Fruit fly (Drosophila melanogaster) whole organism, embryonic: ENCODE results near the gene CG4629.
A peak's percentile ranks its signal among the peaks of the same experiment; 100 is the strongest.

ENCODE experiments used
- BEAF-32 ChIP-seq: fragments of 200-800 bp; sonication (Bioruptor generic); optimal IDR thresholded peaks from 3 replicates; lab custom pipeline; 2017; ENCODE audit warnings: missing biosample characterization, missing genetic modification characterization, mild to moderate bottlenecking, moderate library complexity, missing genetic modification reagents
- Blimp-1 ChIP-seq: fragments of 200-800 bp; sonication (Bioruptor generic); optimal IDR thresholded peaks from 3 replicates; lab custom pipeline; 2018; ENCODE audit warnings: missing biosample characterization, missing genetic modification characterization, mild to moderate bottlenecking, moderate library complexity, missing genetic modification reagents
- C15 ChIP-seq: fragments of 200-800 bp; sonication (Bioruptor generic); IDR thresholded peaks from 3 replicates; pipeline ENCODE4 v1.3.6; 2022; ENCODE audit warnings: missing biosample characterization, missing genetic modification characterization
- CG13424 ChIP-seq: fragments of 200-800 bp; sonication (Bioruptor generic); optimal IDR thresholded peaks from 2 replicates; lab custom pipeline; 2019; ENCODE audit warnings: missing biosample characterization, mild to moderate bottlenecking, missing genetic modification characterization, moderate library complexity
- CG15073 ChIP-seq: fragments of 200-800 bp; sonication (Bioruptor generic); optimal IDR thresholded peaks from 2 replicates; lab custom pipeline; 2016; ENCODE audit warnings: missing biosample characterization, missing genetic modification characterization
- CG15601 ChIP-seq: fragments of 200-800 bp; sonication (Bioruptor generic); optimal IDR thresholded peaks from 3 replicates; lab custom pipeline; 2019; ENCODE audit warnings: missing biosample characterization, mild to moderate bottlenecking, missing genetic modification characterization, moderate library complexity
- CG16779 ChIP-seq: fragments of 200-800 bp; sonication (Bioruptor generic); IDR thresholded peaks from 2 replicates; pipeline ENCODE4 v1.3.6; 2022; ENCODE audit warnings: missing biosample characterization, missing genetic modification characterization
- CG17802 ChIP-seq: fragments of 200-800 bp; sonication (Bioruptor generic); optimal IDR thresholded peaks from 2 replicates; lab custom pipeline; 2018; ENCODE audit warnings: missing biosample characterization, mild to moderate bottlenecking, missing genetic modification characterization, moderate library complexity
- CG1792 ChIP-seq: fragments of 200-800 bp; sonication (Bioruptor generic); optimal IDR thresholded peaks from 2 replicates; lab custom pipeline; 2016; ENCODE audit warnings: missing biosample characterization, missing genetic modification characterization
- CG2199 ChIP-seq: fragments of 200-800 bp; sonication (Bioruptor generic); IDR thresholded peaks from 3 replicates; pipeline ENCODE4 v1.3.6; 2022; ENCODE audit warnings: missing biosample characterization, missing genetic modification characterization
- CG3407 ChIP-seq: fragments of 200-800 bp; sonication (Bioruptor generic); optimal IDR thresholded peaks from 2 replicates; lab custom pipeline; 2018; ENCODE audit warnings: missing biosample characterization, mild to moderate bottlenecking, missing genetic modification characterization
- CG8924 ChIP-seq: fragments of 200-800 bp; optimal IDR thresholded peaks from 3 replicates; lab custom pipeline; 2019; ENCODE audit warnings: missing biosample characterization, mild to moderate bottlenecking, missing genetic modification characterization, moderate library complexity
- CG9932 ChIP-seq: fragments of 200-800 bp; sonication (Bioruptor generic); IDR thresholded peaks from 2 replicates; pipeline ENCODE4 v1.3.6; 2022; ENCODE audit warnings: missing biosample characterization, missing genetic modification characterization
- Dek ChIP-seq: fragments of 200-800 bp; sonication (Bioruptor generic); optimal IDR thresholded peaks from 3 replicates; lab custom pipeline; 2019; ENCODE audit warnings: missing biosample characterization, mild to moderate bottlenecking, missing genetic modification characterization, moderate library complexity
- Dip3 ChIP-seq: fragments of 200-800 bp; sonication (Bioruptor generic); optimal IDR thresholded peaks from 3 replicates; lab custom pipeline; 2016; ENCODE audit warnings: missing biosample characterization, missing genetic modification characterization
- E2f1 ChIP-seq: fragments of 200-800 bp; sonication (Bioruptor generic); IDR thresholded peaks from 2 replicates; pipeline ENCODE4 v1.3.6; 2022; ENCODE audit warnings: missing biosample characterization, missing genetic modification characterization
- HHEX ChIP-seq: fragments of 200-800 bp; sonication (Bioruptor generic); optimal IDR thresholded peaks from 3 replicates; lab custom pipeline; 2017; ENCODE audit warnings: missing biosample characterization, mild to moderate bottlenecking, missing genetic modification characterization, missing genetic modification reagents
- HLH54F ChIP-seq: fragments of 200-800 bp; sonication (Bioruptor generic); optimal IDR thresholded peaks from 3 replicates; lab custom pipeline; 2016; ENCODE audit warnings: missing biosample characterization, missing genetic modification characterization
- HmgZ ChIP-seq: fragments of 200-800 bp; sonication (Bioruptor generic); optimal IDR thresholded peaks from 2 replicates; lab custom pipeline; 2018; ENCODE audit warnings: missing biosample characterization, mild to moderate bottlenecking, missing genetic modification characterization
- Hr3 ChIP-seq: fragments of 200-800 bp; sonication (Bioruptor generic); optimal IDR thresholded peaks from 3 replicates; lab custom pipeline; 2016; ENCODE audit warnings: missing biosample characterization, missing genetic modification characterization
- MBD-R2 ChIP-seq: fragments of 200-800 bp; sonication (Bioruptor generic); IDR thresholded peaks from 2 replicates; pipeline ENCODE4 v1.3.6; 2022; ENCODE audit warnings: missing biosample characterization, missing genetic modification characterization
- MTF-1 ChIP-seq: fragments of 200-800 bp; sonication (Bioruptor generic); optimal IDR thresholded peaks from 2 replicates; lab custom pipeline; 2018; ENCODE audit warnings: missing biosample characterization, mild to moderate bottlenecking, missing genetic modification characterization, borderline replicate concordance
- Mad ChIP-seq: fragments of 200-800 bp; sonication (Bioruptor generic); optimal IDR thresholded peaks from 2 replicates; lab custom pipeline; 2016; ENCODE audit warnings: missing biosample characterization, missing genetic modification characterization
- NK7.1 ChIP-seq: fragments of 200-800 bp; sonication (Bioruptor generic); optimal IDR thresholded peaks from 3 replicates; lab custom pipeline; 2016; ENCODE audit warnings: missing biosample characterization, missing genetic modification characterization
- Neu2 ChIP-seq: fragments of 200-800 bp; sonication (Bioruptor generic); optimal IDR thresholded peaks from 3 replicates; lab custom pipeline; 2016; ENCODE audit warnings: missing biosample characterization, missing genetic modification characterization, borderline replicate concordance
- Opbp ChIP-seq: fragments of 200-800 bp; sonication (Bioruptor generic); IDR thresholded peaks from 3 replicates; pipeline ENCODE4 v1.3.6; 2022; ENCODE audit warnings: missing biosample characterization, missing genetic modification characterization; ENCODE audit not compliant: partially characterized antibody
- Side ChIP-seq: fragments of 200-800 bp; sonication (Bioruptor generic); optimal IDR thresholded peaks from 2 replicates; lab custom pipeline; 2016; ENCODE audit warnings: missing biosample characterization, missing genetic modification characterization
- Sry-β ChIP-seq: fragments of 200-800 bp; sonication (Bioruptor generic); optimal IDR thresholded peaks from 2 replicates; lab custom pipeline; 2018; ENCODE audit warnings: missing biosample characterization, mild to moderate bottlenecking, missing genetic modification characterization, moderate library complexity
- TFAM ChIP-seq: fragments of 200-800 bp; sonication (Bioruptor generic); optimal IDR thresholded peaks from 2 replicates; lab custom pipeline; 2017; ENCODE audit warnings: missing biosample characterization, missing genetic modification characterization, inconsistent platforms
- amos ChIP-seq: fragments of 200-800 bp; sonication (Bioruptor generic); IDR thresholded peaks from 2 replicates; pipeline ENCODE4 v1.3.6; 2022; ENCODE audit warnings: missing biosample characterization, missing genetic modification characterization; ENCODE audit not compliant: partially characterized antibody
- ato ChIP-seq: fragments of 200-800 bp; sonication (Bioruptor generic); IDR thresholded peaks from 2 replicates; pipeline ENCODE4 v1.3.6; 2022; ENCODE audit warnings: missing biosample characterization, missing genetic modification characterization; ENCODE audit not compliant: partially characterized antibody
- ci ChIP-seq: fragments of 200-800 bp; sonication (Bioruptor generic); IDR thresholded peaks from 3 replicates; pipeline ENCODE4 v1.3.6; 2022; ENCODE audit warnings: missing biosample characterization, missing genetic modification characterization
- crol ChIP-seq: fragments of 200-800 bp; sonication (Bioruptor generic); IDR thresholded peaks from 2 replicates; pipeline ENCODE4 v1.3.6; 2022; ENCODE audit warnings: missing biosample characterization, missing genetic modification characterization
- dmrt11E ChIP-seq: fragments of 200-800 bp; sonication (Bioruptor generic); optimal IDR thresholded peaks from 3 replicates; lab custom pipeline; 2018; ENCODE audit warnings: missing biosample characterization, mild to moderate bottlenecking, missing genetic modification characterization, moderate library complexity
- ewg ChIP-seq: fragments of 200-800 bp; sonication (Bioruptor generic); optimal IDR thresholded peaks from 3 replicates; lab custom pipeline; 2017; ENCODE audit warnings: mild to moderate bottlenecking, missing biosample characterization, missing genetic modification reagents, missing genetic modification characterization
- fd96Cb ChIP-seq: fragments of 200-800 bp; sonication (Bioruptor generic); optimal IDR thresholded peaks from 2 replicates; lab custom pipeline; 2018; ENCODE audit warnings: missing biosample characterization, mild to moderate bottlenecking, missing genetic modification characterization, moderate library complexity
- gce ChIP-seq: fragments of 200-800 bp; sonication (Bioruptor generic); IDR thresholded peaks from 3 replicates; pipeline ENCODE4 v1.3.6; 2022; ENCODE audit warnings: missing biosample characterization, missing genetic modification characterization
- gcm ChIP-seq: fragments of 200-800 bp; sonication (Bioruptor generic); optimal IDR thresholded peaks from 2 replicates; lab custom pipeline; 2019; ENCODE audit warnings: missing biosample characterization, mild to moderate bottlenecking, missing genetic modification characterization, moderate library complexity
- grn ChIP-seq: fragments of 200-800 bp; sonication (Bioruptor generic); optimal IDR thresholded peaks from 3 replicates; lab custom pipeline; 2017; ENCODE audit warnings: missing biosample characterization, missing genetic modification characterization
- kah ChIP-seq: fragments of 200-800 bp; sonication (Bioruptor generic); optimal IDR thresholded peaks from 2 replicates; lab custom pipeline; 2018; ENCODE audit warnings: missing biosample characterization, mild to moderate bottlenecking, missing genetic modification characterization
- knrl ChIP-seq: fragments of 200-800 bp; sonication (Bioruptor generic); IDR thresholded peaks from 3 replicates; pipeline ENCODE4 v1.3.6; 2022; ENCODE audit warnings: missing biosample characterization, missing genetic modification characterization; ENCODE audit not compliant: partially characterized antibody
- nerfin-2 ChIP-seq: fragments of 200-800 bp; sonication (Bioruptor generic); IDR thresholded peaks from 2 replicates; pipeline ENCODE4 v1.3.6; 2022; ENCODE audit warnings: missing biosample characterization, missing genetic modification characterization; ENCODE audit not compliant: partially characterized antibody
- oc ChIP-seq: fragments of 200-800 bp; sonication (Bioruptor generic); optimal IDR thresholded peaks from 2 replicates; lab custom pipeline; 2018; ENCODE audit warnings: missing biosample characterization, mild to moderate bottlenecking, missing genetic modification characterization, moderate library complexity
- onecut ChIP-seq: fragments of 200-800 bp; sonication (Bioruptor generic); IDR thresholded peaks from 2 replicates; pipeline ENCODE4 v1.3.6; 2022; ENCODE audit warnings: missing biosample characterization, missing genetic modification characterization
- pan ChIP-seq, 4 experiments: fragments of >200 bp in 3 of 4; fragments of 200-800 bp in 1 of 4; sonication (Bioruptor generic) in 1 of 4; optimal IDR thresholded peaks in 3 of 4; IDR thresholded peaks in 1 of 4; 2 replicates each; pipeline versions ENCODE4 v1.3.6 to Lab custom; 2017 to 2022; ENCODE audit warnings: missing biosample characterization in 2 of 4, missing genetic modification characterization in 2 of 4, mixed read lengths in 1 of 4
- pb ChIP-seq: fragments of 200-800 bp; sonication (Bioruptor generic); optimal IDR thresholded peaks from 3 replicates; lab custom pipeline; 2016; ENCODE audit warnings: missing biosample characterization, missing genetic modification characterization
- sens ChIP-seq: fragments of 200-800 bp; sonication (Bioruptor generic); peaks from one replicate; lab custom pipeline; 2016; ENCODE audit warnings: missing biosample characterization, missing genetic modification characterization
- trh ChIP-seq: fragments of 200-800 bp; sonication (Bioruptor generic); optimal IDR thresholded peaks from 2 replicates; lab custom pipeline; 2016; ENCODE audit warnings: missing biosample characterization, missing genetic modification characterization
- usp ChIP-seq: fragments of >200 bp; optimal IDR thresholded peaks from 2 replicates; lab custom pipeline; 2017; ENCODE audit warnings: missing biosample characterization, missing genetic modification characterization
- zen ChIP-seq: fragments of 200-800 bp; sonication (Bioruptor generic); optimal IDR thresholded peaks from 3 replicates; lab custom pipeline; 2018; ENCODE audit warnings: missing biosample characterization, mild to moderate bottlenecking, missing genetic modification characterization, moderate library complexity

CG4629 gene

dm6 chr2L:1077053-1077452 lies 25.3 kb downstream of the CG4629 start (continued):
- no peak for TF ChIP-seq CG13424 (tag; lab: Kevin White, UChicago)
- no peak for TF ChIP-seq Blimp-1 (GFP tag; lab: Kevin White, UChicago)
- no peak for TF ChIP-seq Dek (tag; lab: Kevin White, UChicago)
- TF ChIP-seq Mad (GFP tag; lab: Kevin White, UChicago) = no peak
- TF ChIP-seq MTF-1 (GFP tag; lab: Kevin White, UChicago) = no peak
- peak; percentile 1 for TF ChIP-seq NK7.1 (GFP tag; lab: Kevin White, UChicago)
- no peak for TF ChIP-seq ewg (GFP tag; lab: Kevin White, UChicago)
- no peak for TF ChIP-seq HHEX (GFP tag; lab: Kevin White, UChicago)
- no peak for TF ChIP-seq TFAM
- TF ChIP-seq gcm (GFP tag; lab: Kevin White, UChicago) = no peak
- TF ChIP-seq Hr3 (GFP tag; lab: Kevin White, UChicago) = no peak
- TF ChIP-seq trh (GFP tag; lab: Kevin White, UChicago) = no peak
- peak; percentile 32 for TF ChIP-seq HmgZ (tag; lab: Kevin White, UChicago)
- no peak for TF ChIP-seq CG15073 (GFP tag; lab: Kevin White, UChicago)
- no peak for TF ChIP-seq dmrt11E (tag; lab: Kevin White, UChicago)
- TF ChIP-seq amos = peak; percentile 42; the same call in 1 of the 2 replicates
- TF ChIP-seq HLH54F = no peak
- TF ChIP-seq Dip3 (GFP tag; lab: Kevin White, UChicago) = no peak
- TF ChIP-seq knrl (GFP tag; lab: Robert Waterston, UW) = no peak; the same call in 2 of the 3 replicates
- TF ChIP-seq CG9932 (GFP tag; lab: Robert Waterston, UW) = no peak
- TF ChIP-seq CG3407 = no peak
- no peak for TF ChIP-seq zen (tag; lab: Kevin White, UChicago)
- TF ChIP-seq kah (GFP tag; lab: Kevin White, UChicago) = no peak
- 0 out of 2 replicates have a peak, but pooled peaks have one; percentile 17 for TF ChIP-seq E2f1 (GFP tag; lab: Robert Waterston, UW)
- peak; percentile 43 for TF ChIP-seq CG8924 (tag; lab: Kevin White, UChicago)
- no peak for TF ChIP-seq fd96Cb (tag; lab: Kevin White, UChicago)
- TF ChIP-seq CG2199 (GFP tag; lab: Robert Waterston, UW) = no peak
- TF ChIP-seq onecut (GFP tag; lab: Robert Waterston, UW) = no peak
- 0 out of 3 replicates have a peak, but pooled peaks have one; percentile 3 for TF ChIP-seq Opbp
- TF ChIP-seq Neu2 (GFP tag; lab: Kevin White, UChicago) = no peak
- TF ChIP-seq CG1792 (GFP tag; lab: Kevin White, UChicago) = no peak
- no peak for TF ChIP-seq grn (GFP tag; lab: Kevin White, UChicago)
- no peak for TF ChIP-seq Side (GFP tag; lab: Kevin White, UChicago)
- TF ChIP-seq Sry-β (GFP tag; lab: Kevin White, UChicago) = no peak
- no peak for TF ChIP-seq C15
- TF ChIP-seq CG15601 (tag; lab: Kevin White, UChicago) = no peak
- peak; percentile 82 for TF ChIP-seq sens (GFP tag; lab: Kevin White, UChicago)
- no peak for TF ChIP-seq pan (optimal IDR thresholded peaks at IDR 0.05; lab: Kevin White, UChicago)
- TF ChIP-seq pan (GFP tag; optimal IDR thresholded peaks at IDR 0.05 in 1 of 2, IDR thresholded peaks at IDR 0.05 in 1 of 2) = peak in 1 of 2 experiments; percentile 14
- no peak for TF ChIP-seq pb (GFP tag; lab: Kevin White, UChicago)
- TF ChIP-seq usp (GFP tag; lab: Kevin White, UChicago) = no peak
- TF ChIP-seq BEAF-32 (GFP tag; lab: Kevin White, UChicago) = peak; percentile 44
- no peak for TF ChIP-seq ato
- TF ChIP-seq MBD-R2 (GFP tag; lab: Robert Waterston, UW) = no peak
- TF ChIP-seq crol (GFP tag; lab: Robert Waterston, UW) = no peak
- TF ChIP-seq CG16779 (GFP tag; lab: Robert Waterston, UW) = no peak
- peak; percentile 28 for TF ChIP-seq oc (tag; lab: Kevin White, UChicago)
- TF ChIP-seq gce (GFP tag; lab: Robert Waterston, UW) = no peak
- TF ChIP-seq nerfin-2 = no peak
- TF ChIP-seq CG17802 (tag; lab: Kevin White, UChicago) = no peak
- TF ChIP-seq ci (GFP tag; lab: Robert Waterston, UW) = peak; percentile 50; the same call in 1 of the 3 replicates
